Fruit fly (Drosophila melanogaster) whole organism, embryonic: Measurements from ENCODE around the gene gig.
A peak's percentile ranks its signal among the peaks of the same experiment; 100 is the strongest.

Experiments
- Ada2b ChIP-seq: fragments of 200-800 bp; sonication (Bioruptor generic); IDR thresholded peaks from 2 replicates; pipeline ENCODE4 v1.3.6; 2022; ENCODE audit warnings: missing biosample characterization, missing genetic modification characterization
- Atf6 ChIP-seq: fragments of 200-800 bp; sonication (Bioruptor generic); IDR thresholded peaks from 2 replicates; pipeline ENCODE4 v1.3.6; 2022; ENCODE audit warnings: missing biosample characterization, missing genetic modification characterization
- Bdp1 ChIP-seq: fragments of 200-800 bp; sonication (Bioruptor generic); optimal IDR thresholded peaks from 3 replicates; lab custom pipeline; 2016; ENCODE audit warnings: missing biosample characterization, missing genetic modification characterization
- BtbVII ChIP-seq: fragments of 200-800 bp; sonication (Bioruptor generic); optimal IDR thresholded peaks from 3 replicates; lab custom pipeline; 2017; ENCODE audit warnings: missing biosample characterization, mild to moderate bottlenecking, missing genetic modification characterization
- CG10147 ChIP-seq: fragments of 200-800 bp; sonication (Bioruptor generic); optimal IDR thresholded peaks from 2 replicates; lab custom pipeline; 2019; ENCODE audit warnings: missing biosample characterization, mild to moderate bottlenecking, missing genetic modification characterization, moderate library complexity
- CG10267 ChIP-seq: fragments of 200-800 bp; sonication (Bioruptor generic); optimal IDR thresholded peaks from 2 replicates; lab custom pipeline; 2018; ENCODE audit warnings: missing biosample characterization, mild to moderate bottlenecking, missing genetic modification characterization, moderate library complexity
- CG11723 ChIP-seq: fragments of 200-800 bp; sonication (Bioruptor generic); optimal IDR thresholded peaks from 2 replicates; lab custom pipeline; 2017; ENCODE audit warnings: missing biosample characterization, mild to moderate bottlenecking, missing genetic modification characterization
- CG14710 ChIP-seq: fragments of 200-800 bp; sonication (Bioruptor generic); optimal IDR thresholded peaks from 3 replicates; lab custom pipeline; 2019; ENCODE audit warnings: missing biosample characterization, mild to moderate bottlenecking, missing genetic modification characterization, moderate library complexity
- CG16815 ChIP-seq: fragments of 200-800 bp; sonication (Bioruptor generic); optimal IDR thresholded peaks from 3 replicates; lab custom pipeline; 2017; ENCODE audit warnings: missing biosample characterization, mild to moderate bottlenecking, missing genetic modification characterization
- CG16863 ChIP-seq: fragments of 200-800 bp; sonication (Bioruptor generic); optimal IDR thresholded peaks from 3 replicates; lab custom pipeline; 2016; ENCODE audit warnings: missing biosample characterization, missing genetic modification characterization
- CG2120 ChIP-seq: fragments of 200-800 bp; sonication (Bioruptor generic); optimal IDR thresholded peaks from 3 replicates; lab custom pipeline; 2016; ENCODE audit warnings: missing biosample characterization, missing genetic modification characterization
- CG2875 ChIP-seq: fragments of 200-800 bp; sonication (Bioruptor generic); optimal IDR thresholded peaks from 2 replicates; lab custom pipeline; 2017; ENCODE audit warnings: missing biosample characterization, mild to moderate bottlenecking, missing genetic modification characterization, missing genetic modification reagents
- CG31224 ChIP-seq: fragments of 200-800 bp; sonication (Bioruptor generic); IDR thresholded peaks from 2 replicates; pipeline ENCODE4 v1.3.6; 2022; ENCODE audit warnings: missing biosample characterization, missing genetic modification characterization
- CG32772 ChIP-seq: fragments of 200-800 bp; sonication (Bioruptor generic); IDR thresholded peaks from 2 replicates; pipeline ENCODE4 v1.3.6; 2022; ENCODE audit warnings: missing biosample characterization, missing genetic modification characterization
- CG4820 ChIP-seq: fragments of 200-800 bp; sonication (Bioruptor generic); optimal IDR thresholded peaks from 3 replicates; lab custom pipeline; 2016; ENCODE audit warnings: missing biosample characterization, missing genetic modification characterization
- CG4854 ChIP-seq: fragments of 200-800 bp; sonication (Bioruptor generic); optimal IDR thresholded peaks from 2 replicates; lab custom pipeline; 2016; ENCODE audit warnings: missing biosample characterization, missing genetic modification characterization, inconsistent platforms
- CG6791 ChIP-seq: fragments of 200-800 bp; sonication (Bioruptor generic); IDR thresholded peaks from 3 replicates; pipeline ENCODE4 v1.3.6; 2022; ENCODE audit warnings: missing biosample characterization, missing genetic modification characterization; ENCODE audit not compliant: partially characterized antibody
- CG8765 ChIP-seq: fragments of 200-800 bp; sonication (Bioruptor generic); IDR thresholded peaks from 2 replicates; pipeline ENCODE4 v1.3.6; 2022; ENCODE audit warnings: missing biosample characterization, missing genetic modification characterization
- CG8944 ChIP-seq: fragments of 200-800 bp; sonication (Bioruptor generic); optimal IDR thresholded peaks from 3 replicates; lab custom pipeline; 2016; ENCODE audit warnings: missing biosample characterization, missing genetic modification characterization
- CG9932 ChIP-seq: fragments of 200-800 bp; sonication (Bioruptor generic); IDR thresholded peaks from 2 replicates; pipeline ENCODE4 v1.3.6; 2022; ENCODE audit warnings: missing biosample characterization, missing genetic modification characterization
- CTCF ChIP-seq: fragments of 200-800 bp; sonication (Bioruptor generic); optimal IDR thresholded peaks from 2 replicates; lab custom pipeline; 2017; ENCODE audit warnings: missing biosample characterization, mild to moderate bottlenecking, missing genetic modification characterization, moderate library complexity
- ERR ChIP-seq: fragments of 200-800 bp; sonication (Bioruptor generic); optimal IDR thresholded peaks from 2 replicates; lab custom pipeline; 2016; ENCODE audit warnings: missing biosample characterization, missing genetic modification characterization
- MTF-1 ChIP-seq: fragments of 200-800 bp; sonication (Bioruptor generic); optimal IDR thresholded peaks from 2 replicates; lab custom pipeline; 2018; ENCODE audit warnings: missing biosample characterization, mild to moderate bottlenecking, missing genetic modification characterization, borderline replicate concordance
- Max ChIP-seq: fragments of 200-800 bp; sonication (Bioruptor generic); optimal IDR thresholded peaks from 2 replicates; lab custom pipeline; 2016; ENCODE audit warnings: missing biosample characterization, mild to moderate bottlenecking, missing genetic modification characterization
- NC2β ChIP-seq: fragments of 200-800 bp; sonication (Bioruptor generic); optimal IDR thresholded peaks from 2 replicates; lab custom pipeline; 2016; ENCODE audit warnings: missing biosample characterization, missing genetic modification characterization
- Ptx1 ChIP-seq: fragments of 200-800 bp; sonication (Bioruptor generic); IDR thresholded peaks from 2 replicates; pipeline ENCODE4 v1.3.6; 2022; ENCODE audit warnings: missing biosample characterization, missing genetic modification characterization
- Ssrp ChIP-seq: fragments of 200-800 bp; sonication (Bioruptor generic); optimal IDR thresholded peaks from 2 replicates; lab custom pipeline; 2018; ENCODE audit warnings: missing biosample characterization, mild to moderate bottlenecking, missing genetic modification characterization, moderate library complexity
- YL-1 ChIP-seq: fragments of 200-800 bp; sonication (Bioruptor generic); optimal IDR thresholded peaks from 3 replicates; lab custom pipeline; 2017; ENCODE audit warnings: missing biosample characterization, mild to moderate bottlenecking, missing genetic modification characterization
- bsh ChIP-seq, 2 experiments: fragments of 200-800 bp; sonication (Bioruptor generic); optimal IDR thresholded peaks; 2 replicates each; lab custom pipeline; 2017 to 2018; ENCODE audit warnings: mild to moderate bottlenecking in 2 of 2, missing biosample characterization in 2 of 2, missing genetic modification characterization in 2 of 2, moderate library complexity in 1 of 2
- caup ChIP-seq: fragments of 200-800 bp; sonication (Bioruptor generic); optimal IDR thresholded peaks from 3 replicates; lab custom pipeline; 2017; ENCODE audit warnings: missing biosample characterization, mild to moderate bottlenecking, missing genetic modification characterization, moderate library complexity; ENCODE audit not compliant: severe bottlenecking
- chif ChIP-seq, 2 experiments: fragments of 200-800 bp; sonication (Bioruptor generic); optimal IDR thresholded peaks; 3 replicates each; lab custom pipeline; 2016; ENCODE audit warnings: missing biosample characterization in 2 of 2, missing genetic modification characterization in 2 of 2
- dysf ChIP-seq: fragments of 200-800 bp; sonication (Bioruptor generic); IDR thresholded peaks from 3 replicates; pipeline ENCODE4 v1.3.6; 2022; ENCODE audit warnings: missing biosample characterization, missing genetic modification characterization
- fd3F ChIP-seq: fragments of 200-800 bp; sonication (Bioruptor generic); optimal IDR thresholded peaks from 2 replicates; lab custom pipeline; 2018; ENCODE audit warnings: missing biosample characterization, mild to moderate bottlenecking, missing genetic modification characterization, moderate library complexity
- fd96Cb ChIP-seq: fragments of 200-800 bp; sonication (Bioruptor generic); optimal IDR thresholded peaks from 2 replicates; lab custom pipeline; 2018; ENCODE audit warnings: missing biosample characterization, mild to moderate bottlenecking, missing genetic modification characterization, moderate library complexity
- gsb ChIP-seq: fragments of 200-800 bp; sonication (Bioruptor generic); IDR thresholded peaks from 2 replicates; pipeline ENCODE4 v1.3.6; 2022; ENCODE audit warnings: missing biosample characterization, missing genetic modification characterization
- hb ChIP-seq: fragments of 200-800 bp; sonication (Bioruptor generic); IDR thresholded peaks from 3 replicates; pipeline ENCODE4 v1.3.6; 2022; ENCODE audit warnings: missing biosample characterization, missing genetic modification characterization; ENCODE audit not compliant: partially characterized antibody
- jing ChIP-seq: fragments of 200-800 bp; sonication (Bioruptor generic); optimal IDR thresholded peaks from 2 replicates; lab custom pipeline; 2018; ENCODE audit warnings: missing biosample characterization, mild to moderate bottlenecking, missing genetic modification characterization
- mam ChIP-seq: fragments of 200-800 bp; sonication (Bioruptor generic); optimal IDR thresholded peaks from 3 replicates; lab custom pipeline; 2016; ENCODE audit warnings: missing biosample characterization, missing genetic modification characterization
- onecut ChIP-seq: fragments of 200-800 bp; sonication (Bioruptor generic); IDR thresholded peaks from 2 replicates; pipeline ENCODE4 v1.3.6; 2022; ENCODE audit warnings: missing biosample characterization, missing genetic modification characterization
- org-1 ChIP-seq: fragments of 200-800 bp; sonication (Bioruptor generic); optimal IDR thresholded peaks from 2 replicates; lab custom pipeline; 2017; ENCODE audit warnings: missing biosample characterization, missing genetic modification characterization
- pan ChIP-seq, 4 experiments: fragments of >200 bp in 3 of 4; fragments of 200-800 bp in 1 of 4; sonication (Bioruptor generic) in 1 of 4; optimal IDR thresholded peaks in 3 of 4; IDR thresholded peaks in 1 of 4; 2 replicates each; pipeline versions ENCODE4 v1.3.6 to Lab custom; 2017 to 2022; ENCODE audit warnings: missing biosample characterization in 2 of 4, missing genetic modification characterization in 2 of 4, mixed read lengths in 1 of 4
- phol ChIP-seq: fragments of 200-800 bp; sonication (Bioruptor generic); optimal IDR thresholded peaks from 3 replicates; lab custom pipeline; 2018; ENCODE audit warnings: missing biosample characterization, mild to moderate bottlenecking, missing genetic modification characterization, moderate library complexity
- ranshi ChIP-seq: fragments of 200-800 bp; sonication (Bioruptor generic); IDR thresholded peaks from 2 replicates; pipeline ENCODE4 v1.3.6; 2022; ENCODE audit warnings: missing biosample characterization, missing genetic modification characterization
- sd ChIP-seq: fragments of 200-800 bp; sonication (Bioruptor generic); optimal IDR thresholded peaks from 3 replicates; lab custom pipeline; 2018; ENCODE audit warnings: missing biosample characterization, mild to moderate bottlenecking, missing genetic modification characterization, moderate library complexity
- sens-2 ChIP-seq: fragments of 200-800 bp; sonication (Bioruptor generic); IDR thresholded peaks from 2 replicates; pipeline ENCODE4 v1.3.6; 2022; ENCODE audit warnings: missing biosample characterization, missing genetic modification characterization
- sima ChIP-seq: fragments of 200-800 bp; sonication (Bioruptor generic); optimal IDR thresholded peaks from 2 replicates; lab custom pipeline; 2016; ENCODE audit warnings: missing biosample characterization, missing genetic modification characterization
- tup ChIP-seq: fragments of 200-800 bp; sonication (Bioruptor generic); optimal IDR thresholded peaks from 2 replicates; lab custom pipeline; 2016; ENCODE audit warnings: missing biosample characterization, mild to moderate bottlenecking, missing genetic modification characterization, moderate library complexity
- unpg ChIP-seq: fragments of 200-800 bp; sonication (Bioruptor generic); optimal IDR thresholded peaks from 3 replicates; lab custom pipeline; 2018; ENCODE audit warnings: missing biosample characterization, mild to moderate bottlenecking, missing genetic modification characterization, moderate library complexity
- z ChIP-seq: fragments of 200-800 bp; sonication (Bioruptor generic); IDR thresholded peaks from 3 replicates; pipeline ENCODE4 v1.3.6; 2022; ENCODE audit warnings: missing biosample characterization, missing genetic modification characterization

The gig gene

DNA sequence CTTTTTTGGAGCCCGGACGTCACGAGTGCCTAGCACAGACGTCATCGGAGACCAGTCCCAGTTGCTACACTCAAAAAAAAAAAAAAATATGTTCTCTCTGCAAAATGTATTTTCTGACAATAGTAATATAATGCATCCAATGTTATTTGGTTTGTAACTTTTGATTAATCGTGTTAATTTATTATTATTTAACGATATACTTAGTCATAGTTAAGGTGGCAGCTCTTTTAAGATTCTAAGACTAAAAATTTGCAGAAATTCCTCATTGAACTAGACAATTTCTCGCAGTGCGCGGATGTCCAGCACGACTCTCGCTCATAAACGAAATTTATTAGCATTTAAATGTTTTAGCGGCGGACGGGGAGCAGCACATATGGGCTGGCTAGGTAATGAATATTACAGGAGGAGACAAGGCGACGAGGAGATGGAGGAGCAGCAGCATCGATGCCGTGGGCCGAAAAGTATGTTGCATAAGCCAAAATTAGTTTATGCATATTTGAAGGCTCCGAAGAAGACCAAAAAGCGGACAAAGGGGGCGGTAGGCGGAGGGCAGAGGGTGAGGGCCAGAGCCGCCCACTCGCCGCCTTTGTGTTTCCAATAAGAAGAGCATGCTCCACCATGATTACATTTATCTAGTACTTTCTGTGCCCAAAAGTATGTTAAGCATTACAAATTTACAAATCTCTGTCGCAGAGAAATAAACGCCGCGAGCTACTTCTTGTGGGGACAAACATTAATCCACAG, 54.5 kb downstream of the gig start (continued):
- no peak for TF ChIP-seq tup
- peak; percentile 69 for TF ChIP-seq dysf
- no peak for TF ChIP-seq z (GFP tag; lab: Robert Waterston, UW)
- peak; percentile 56; the same call in 1 of the 2 replicates for TF ChIP-seq CG9932 (GFP tag; lab: Robert Waterston, UW)
- TF ChIP-seq YL-1: no peak
- peak; percentile 59 for TF ChIP-seq CG16815
- peak; percentile 40 for TF ChIP-seq fd96Cb
- TF ChIP-seq Ssrp (tag; lab: Kevin White, UChicago): peak; percentile 54
- TF ChIP-seq CTCF (GFP tag; lab: Kevin White, UChicago): no peak
- TF ChIP-seq CG10147: peak; percentile 23
- TF ChIP-seq unpg (GFP tag; lab: Kevin White, UChicago): peak; percentile 53
- TF ChIP-seq CG4820 (GFP tag; lab: Kevin White, UChicago): peak; percentile 2
- peak; percentile 20 for TF ChIP-seq CG14710 (tag; lab: Kevin White, UChicago)
- TF ChIP-seq sd (tag; lab: Kevin White, UChicago): no peak
- peak; percentile 47 for TF ChIP-seq Ada2b
- TF ChIP-seq CG6791 (GFP tag; lab: Robert Waterston, UW): no peak
- 0 out of 2 replicates have a peak, but pooled peaks have one; percentile 5 for TF ChIP-seq CG31224 (GFP tag; lab: Robert Waterston, UW)
- TF ChIP-seq CG11723: peak; percentile 28
- TF ChIP-seq jing (GFP tag; lab: Kevin White, UChicago): no peak
- TF ChIP-seq CG8944: no peak
- TF ChIP-seq gsb: no peak
- TF ChIP-seq Atf6 (GFP tag; lab: Robert Waterston, UW): peak; percentile 55
- no peak for TF ChIP-seq ERR (GFP tag; lab: Kevin White, UChicago)
- TF ChIP-seq NC2β (GFP tag; lab: Kevin White, UChicago): peak; percentile 11
- no peak for TF ChIP-seq MTF-1 (GFP tag; lab: Kevin White, UChicago)
- TF ChIP-seq Max: peak; percentile 9
- TF ChIP-seq Ptx1 (GFP tag; lab: Robert Waterston, UW): peak; percentile 46; the same call in 1 of the 2 replicates
- TF ChIP-seq CG4854 (GFP tag; lab: Kevin White, UChicago): no peak
- no peak for TF ChIP-seq hb
- peak; percentile 39 to 45 for TF ChIP-seq chif (GFP tag; optimal IDR thresholded peaks at IDR 0.05; lab: Kevin White, UChicago)
- TF ChIP-seq caup (GFP tag; lab: Kevin White, UChicago): peak; percentile 27
- TF ChIP-seq ranshi (GFP tag; lab: Robert Waterston, UW): peak; percentile 35; the same call in 1 of the 2 replicates
- TF ChIP-seq org-1 (GFP tag; lab: Kevin White, UChicago): peak; percentile 33
- TF ChIP-seq CG10267 (tag; lab: Kevin White, UChicago): peak; percentile 36
- no peak for TF ChIP-seq sens-2 (GFP tag; lab: Robert Waterston, UW)
- TF ChIP-seq bsh (GFP tag; optimal IDR thresholded peaks at IDR 0.05; lab: Kevin White, UChicago): peak in 1 of 2 experiments; percentile 49
- TF ChIP-seq CG2875: peak; percentile 25
- TF ChIP-seq Bdp1 (GFP tag; lab: Kevin White, UChicago): no peak
- peak; percentile 75 for TF ChIP-seq CG2120 (GFP tag; lab: Kevin White, UChicago)
- peak; percentile 60 for TF ChIP-seq phol (tag; lab: Kevin White, UChicago)
- TF ChIP-seq pan (optimal IDR thresholded peaks at IDR 0.05; lab: Kevin White, UChicago): no peak
- TF ChIP-seq pan (GFP tag; optimal IDR thresholded peaks at IDR 0.05 in 1 of 2, IDR thresholded peaks at IDR 0.05 in 1 of 2): peak in 1 of 2 experiments; percentile 55
- TF ChIP-seq CG8765 (GFP tag; lab: Robert Waterston, UW): no peak
- TF ChIP-seq onecut: no peak
- peak; percentile 17 for TF ChIP-seq BtbVII
- peak; percentile 36; the same call in 1 of the 2 replicates for TF ChIP-seq CG32772 (GFP tag; lab: Robert Waterston, UW)
- no peak for TF ChIP-seq CG16863
- no peak for TF ChIP-seq sima (GFP tag; lab: Kevin White, UChicago)
- TF ChIP-seq mam (GFP tag; lab: Kevin White, UChicago): peak; percentile 47
- peak; percentile 17 for TF ChIP-seq fd3F (GFP tag; lab: Kevin White, UChicago)
